Worm (Caenorhabditis elegans): ENCODE measurements around the gene T08D10.4.

DNA sequence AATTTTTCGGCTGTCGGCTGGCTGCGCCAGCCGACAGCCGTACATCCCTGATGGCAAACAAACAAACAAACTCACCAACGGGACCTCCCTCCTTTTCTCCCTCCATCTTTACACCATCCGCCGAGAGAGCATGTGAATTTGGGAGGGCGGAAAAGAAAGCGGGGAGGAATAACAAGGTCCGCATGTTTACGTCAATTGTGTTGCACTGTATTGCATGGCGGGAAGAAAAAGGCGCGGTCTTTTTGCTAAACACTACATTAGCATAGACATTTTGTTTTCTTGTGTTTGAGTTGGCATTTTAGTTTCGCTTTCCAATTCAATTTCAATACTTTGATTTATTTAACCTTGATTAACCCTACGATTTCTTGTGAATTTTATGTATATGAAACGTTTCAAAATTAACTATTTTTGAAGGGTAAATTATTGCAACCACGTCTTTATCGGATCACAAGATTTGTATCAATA lies 34.8 kb upstream of the T08D10.4 start, which contains the start of gene C49F5.6:
- TF ChIP-seq ztf-23 (GFP tag; IDR thresholded peaks at IDR 0.05) (no peak), klf-2 (GFP tag; conservative IDR thresholded peaks at IDR 0.05) (no peak), T22C8.4 (GFP tag; IDR thresholded peaks at IDR 0.05) (no peak), cog-1 (tag; optimal IDR thresholded peaks at IDR 0.05) (no peak), ref-1 (GFP tag; conservative IDR thresholded peaks at IDR 0.05) (no peak), flt-1 (GFP tag; IDR thresholded peaks at IDR 0.05) (no peak)

Measured in whole organism, midembryonic.